Fruit fly (Drosophila melanogaster) S2 (cell line): ENCODE measurements around the gene CG9166.
A peak's percentile ranks its signal among the peaks of the same experiment; 100 is the strongest.

Source experiments
- CG8478 ChIP-seq: fragments of >200 bp; optimal IDR thresholded peaks from 2 replicates; lab custom pipeline; 2018
- CTCF ChIP-seq, 2 experiments: fragments of >200 bp; optimal IDR thresholded peaks; 2 replicates each; lab custom pipeline; 2018

DNA sequence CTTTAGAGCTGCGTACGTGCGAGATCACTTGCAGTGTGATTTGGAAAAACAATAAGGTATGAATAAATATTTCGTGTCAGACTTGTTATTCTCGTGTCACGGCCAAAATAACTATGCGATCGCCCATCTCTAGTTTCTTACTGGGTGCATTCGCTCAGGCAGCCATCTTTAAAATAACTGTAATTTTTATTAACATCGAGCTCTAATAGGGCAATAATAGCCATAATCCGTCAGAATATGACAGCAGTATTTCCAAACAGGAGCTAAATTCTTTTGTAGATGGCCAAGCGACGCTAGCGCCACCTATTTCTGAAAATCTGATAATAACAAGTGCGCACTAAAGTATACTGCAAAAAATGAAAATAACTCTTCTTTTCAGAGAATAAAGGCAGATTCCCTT lies 1.1 kb downstream of the CG9166 start:
- TF ChIP-seq CTCF (optimal IDR thresholded peaks at IDR 0.05; lab: Kevin White, UChicago) (peak; percentile 90 to 93), CG8478 (lab: Kevin White, UChicago) (no peak)
